Worm (Caenorhabditis elegans) whole organism, L1 larva: ENCODE results near the gene R10E4.7.

Source experiments
- C16A3.4 ChIP-seq: fragments of 150-350 bp; optimal IDR thresholded peaks from 2 replicates; lab custom pipeline; 2014; ENCODE audit warnings: missing biosample characterization, missing genetic modification characterization
- C34B4.2 ChIP-seq: sonication (generic microtip); optimal IDR thresholded peaks from 2 replicates; lab custom pipeline; 2017; ENCODE audit warnings: mild to moderate bottlenecking, missing genetic modification characterization, missing compliant biosample characterization
- Y116A8C.19 ChIP-seq: sonication (generic microtip); optimal IDR thresholded peaks from 2 replicates; lab custom pipeline; 2016; ENCODE audit warnings: missing compliant biosample characterization, missing genetic modification characterization, borderline replicate concordance
- ceh-90 ChIP-seq: sonication (generic microtip); optimal IDR thresholded peaks from 2 replicates; lab custom pipeline; 2016; ENCODE audit warnings: missing genetic modification characterization, missing compliant biosample characterization
- ces-1 ChIP-seq: fragments of 150-350 bp; optimal IDR thresholded peaks from 2 replicates; lab custom pipeline; 2014; ENCODE audit warnings: missing biosample characterization, missing genetic modification reagents, missing genetic modification characterization
- efl-1 ChIP-seq, 4 experiments: fragments of 150-350 bp; optimal IDR thresholded peaks in 3 of 4; peaks in 1 of 4; 1 replicate in 1 of 4; 2 replicates in 3 of 4; lab custom pipeline; 2014; ENCODE audit warnings: missing biosample characterization in 2 of 4, missing genetic modification characterization in 2 of 4, missing genetic modification reagents in 2 of 4
- egl-13 ChIP-seq: sonication (generic microtip); optimal IDR thresholded peaks from 2 replicates; lab custom pipeline; 2016; ENCODE audit warnings: missing genotype, missing genetic modification reagents, missing genetic modification characterization, missing compliant biosample characterization
- egl-27 ChIP-seq, 2 experiments: fragments of 150-350 bp in 1 of 2; sonication (generic microtip); optimal IDR thresholded peaks; 3 replicates each; lab custom pipeline; 2017 to 2018; ENCODE audit warnings: missing biosample characterization in 2 of 2, missing genetic modification characterization in 2 of 2, missing genetic modification reagents in 2 of 2
- elt-2 ChIP-seq: sonication (generic microtip); optimal IDR thresholded peaks from 2 replicates; lab custom pipeline; 2016; ENCODE audit warnings: missing genetic modification characterization, mild to moderate bottlenecking, inconsistent platforms, missing compliant biosample characterization, missing genetic modification reagents
- elt-3 ChIP-seq, 6 experiments: fragments of 150-350 bp in 1 of 6; sonication (generic microtip); optimal IDR thresholded peaks; 2 replicates each; lab custom pipeline; 2017 to 2018; ENCODE audit warnings: missing biosample characterization in 6 of 6, missing genetic modification characterization in 6 of 6, inconsistent platforms in 1 of 6
- fkh-8 ChIP-seq: sonication (generic microtip); optimal IDR thresholded peaks from 2 replicates; lab custom pipeline; 2016; ENCODE audit warnings: mild to moderate bottlenecking, missing genetic modification characterization, missing compliant biosample characterization
- fos-1 ChIP-seq: fragments of 150-350 bp; optimal IDR thresholded peaks from 2 replicates; lab custom pipeline; 2014; ENCODE audit warnings: missing biosample characterization, missing genetic modification characterization
- grh-1 ChIP-seq: fragments of 200-800 bp; sonication (Bioruptor generic); IDR thresholded peaks from 2 replicates; pipeline ENCODE4 v1.3.6; 2022; ENCODE audit warnings: missing genetic modification reagents, missing genetic modification characterization, missing compliant biosample characterization
- hlh-17 ChIP-seq: fragments of 200-800 bp; sonication (Bioruptor generic); optimal IDR thresholded peaks from 2 replicates; lab custom pipeline; 2018; ENCODE audit warnings: missing genetic modification characterization, mild to moderate bottlenecking, missing compliant biosample characterization, moderate library complexity, borderline replicate concordance
- hpl-2 ChIP-seq: fragments of 150-350 bp; optimal IDR thresholded peaks from 2 replicates; lab custom pipeline; 2014; ENCODE audit warnings: missing biosample characterization, missing genetic modification reagents, missing genetic modification characterization
- irx-1 ChIP-seq: sonication (generic microtip); optimal IDR thresholded peaks from 2 replicates; lab custom pipeline; 2016; ENCODE audit warnings: missing genetic modification characterization, missing compliant biosample characterization
- isw-1 ChIP-seq: fragments of 200-800 bp; sonication (Bioruptor generic); IDR thresholded peaks from 2 replicates; pipeline ENCODE4 v1.3.6; 2022; ENCODE audit warnings: missing genetic modification characterization, missing compliant biosample characterization
- jun-1 ChIP-seq: fragments of 150-350 bp; optimal IDR thresholded peaks from 2 replicates; lab custom pipeline; 2014; ENCODE audit warnings: missing biosample characterization, missing genetic modification reagents, missing genetic modification characterization
- lin-14 ChIP-seq: fragments of 200-800 bp; sonication (Bioruptor generic); optimal IDR thresholded peaks from 2 replicates; lab custom pipeline; 2018; ENCODE audit warnings: mild to moderate bottlenecking, missing genetic modification characterization, moderate library complexity, missing compliant biosample characterization
- lin-15B ChIP-seq: fragments of 150-350 bp; sonication (generic microtip); optimal IDR thresholded peaks from 3 replicates; lab custom pipeline; 2014; ENCODE audit warnings: missing biosample characterization, missing genetic modification characterization
- lin-39 ChIP-seq: fragments of 150-350 bp; optimal IDR thresholded peaks from 2 replicates; lab custom pipeline; 2014; ENCODE audit warnings: missing biosample characterization, missing genetic modification reagents, missing genetic modification characterization
- lsy-2 ChIP-seq, 2 experiments: fragments of 150-350 bp; optimal IDR thresholded peaks; 2 replicates each; lab custom pipeline; 2014; ENCODE audit warnings: missing biosample characterization in 2 of 2, missing genetic modification characterization in 2 of 2
- mab-9 ChIP-seq: fragments of 200-800 bp; sonication (Bioruptor generic); IDR thresholded peaks from 2 replicates; pipeline ENCODE4 v1.3.6; 2022; ENCODE audit warnings: missing genetic modification reagents, missing genetic modification characterization, missing compliant biosample characterization
- mdl-1 ChIP-seq, 2 experiments: fragments of 150-350 bp; optimal IDR thresholded peaks; 2 replicates each; lab custom pipeline; 2014 to 2017; ENCODE audit warnings: missing biosample characterization in 2 of 2, missing genetic modification characterization in 2 of 2, inconsistent platforms in 1 of 2
- mef-2 ChIP-seq: fragments of 150-350 bp; optimal IDR thresholded peaks from 2 replicates; lab custom pipeline; 2014; ENCODE audit warnings: missing biosample characterization, missing genetic modification characterization
- nhr-20 ChIP-seq: sonication (generic microtip); optimal IDR thresholded peaks from 2 replicates; lab custom pipeline; 2016; ENCODE audit warnings: mild to moderate bottlenecking, missing genetic modification characterization, missing compliant biosample characterization
- nhr-237 ChIP-seq: fragments of 150-350 bp; optimal IDR thresholded peaks from 2 replicates; lab custom pipeline; 2014; ENCODE audit warnings: missing biosample characterization, missing genetic modification characterization
- nhr-28 ChIP-seq: fragments of 150-350 bp; optimal IDR thresholded peaks from 2 replicates; lab custom pipeline; 2014; ENCODE audit warnings: missing biosample characterization, missing genetic modification characterization
- nhr-47 ChIP-seq: sonication (generic microtip); optimal IDR thresholded peaks from 2 replicates; lab custom pipeline; 2016; ENCODE audit warnings: mild to moderate bottlenecking, missing genetic modification characterization, moderate library complexity, missing compliant biosample characterization
- nhr-85 ChIP-seq: sonication (generic microtip); peaks from one replicate; lab custom pipeline; 2016; ENCODE audit warnings: missing genetic modification characterization, inconsistent platforms, missing compliant biosample characterization
- nhr-90 ChIP-seq: sonication (generic microtip); optimal IDR thresholded peaks from 2 replicates; lab custom pipeline; 2016; ENCODE audit warnings: mild to moderate bottlenecking, missing genetic modification characterization, missing compliant biosample characterization; ENCODE audit not compliant: poor library complexity
- pag-3 ChIP-seq: sonication (generic microtip); optimal IDR thresholded peaks from 2 replicates; lab custom pipeline; 2017; ENCODE audit warnings: missing genetic modification characterization, mild to moderate bottlenecking, missing compliant biosample characterization, antibody characterized with exemption, borderline replicate concordance; ENCODE audit not compliant: insufficient read depth
- pax-3 ChIP-seq: fragments of 200-800 bp; sonication (Bioruptor generic); optimal IDR thresholded peaks from 2 replicates; lab custom pipeline; 2018; ENCODE audit warnings: mild to moderate bottlenecking, missing genetic modification characterization, moderate library complexity, missing compliant biosample characterization
- pqm-1 ChIP-seq: sonication (generic microtip); optimal IDR thresholded peaks from 3 replicates; lab custom pipeline; 2017; ENCODE audit warnings: missing biosample characterization, missing genetic modification characterization
- rnt-1 ChIP-seq: sonication (generic microtip); optimal IDR thresholded peaks from 2 replicates; lab custom pipeline; 2016; ENCODE audit warnings: mild to moderate bottlenecking, missing genetic modification characterization, moderate library complexity, missing compliant biosample characterization
- skn-1 ChIP-seq: fragments of 150-350 bp; optimal IDR thresholded peaks from 2 replicates; lab custom pipeline; 2014; ENCODE audit warnings: missing biosample characterization, missing genetic modification characterization
- snpc-4 ChIP-seq: fragments of 150-350 bp; optimal IDR thresholded peaks from 2 replicates; lab custom pipeline; 2014; ENCODE audit warnings: missing biosample characterization, missing genetic modification characterization
- snu-23 ChIP-seq: sonication (generic microtip); optimal IDR thresholded peaks from 2 replicates; lab custom pipeline; 2016; ENCODE audit warnings: missing genetic modification characterization, missing compliant biosample characterization
- sptf-1 ChIP-seq: fragments of 150-350 bp; optimal IDR thresholded peaks from 2 replicates; lab custom pipeline; 2014; ENCODE audit warnings: missing biosample characterization, missing genetic modification characterization
- tbx-2 ChIP-seq: sonication (generic microtip); optimal IDR thresholded peaks from 2 replicates; lab custom pipeline; 2016; ENCODE audit warnings: missing genetic modification characterization, missing compliant biosample characterization
- unc-130 ChIP-seq: fragments of 150-350 bp; optimal IDR thresholded peaks from 2 replicates; lab custom pipeline; 2017; ENCODE audit warnings: missing biosample characterization, missing genetic modification characterization, inconsistent platforms
- unc-62 ChIP-seq: fragments of 150-350 bp; optimal IDR thresholded peaks from 2 replicates; lab custom pipeline; 2014; ENCODE audit warnings: missing biosample characterization, missing genetic modification reagents, missing genetic modification characterization
- zip-4 ChIP-seq: fragments of 200-800 bp; sonication (Bioruptor generic); optimal IDR thresholded peaks from 2 replicates; lab custom pipeline; 2018; ENCODE audit warnings: mild to moderate bottlenecking, missing genetic modification characterization, moderate library complexity, missing compliant biosample characterization

Gene R10E4.7

ce11 chrIII:4284732-4285165 is 9.9 kb upstream of the R10E4.7 start (continued):
- TF ChIP-seq rnt-1 (tag; lab: Kevin White, UChicago): peak; percentile 57
- no peak for TF ChIP-seq nhr-28 (tag; lab: Kevin White, UChicago)
- TF ChIP-seq pag-3 (tag; lab: Kevin White, UChicago): no peak
- no peak for TF ChIP-seq sptf-1
- peak; percentile 86 for TF ChIP-seq grh-1 (GFP tag; lab: Robert Waterston, UW)
- no peak for TF ChIP-seq ces-1 (GFP tag; lab: Kevin White, UChicago)
- TF ChIP-seq nhr-20 (tag; lab: Kevin White, UChicago): peak; percentile 98
- TF ChIP-seq lsy-2 (tag; optimal IDR thresholded peaks at IDR 0.05; lab: Kevin White, UChicago): peak; percentile 75 to 91
- TF ChIP-seq mef-2: no peak
- no peak for TF ChIP-seq unc-130
- no peak for TF ChIP-seq ceh-90 (tag; lab: Kevin White, UChicago)
- TF ChIP-seq pax-3 (tag; lab: Kevin White, UChicago): peak; percentile 29
- no peak for TF ChIP-seq egl-13 (tag; lab: Kevin White, UChicago)
- TF ChIP-seq pqm-1: no peak
- peak; percentile 76 for TF ChIP-seq elt-2 (tag; lab: Kevin White, UChicago)
- peak; percentile 98 for TF ChIP-seq lin-14 (GFP tag; lab: Kevin White, UChicago)
- no peak for TF ChIP-seq unc-62 (GFP tag; lab: Kevin White, UChicago)
- TF ChIP-seq fkh-8 (tag; lab: Kevin White, UChicago): no peak
- TF ChIP-seq zip-4 (GFP tag; lab: Kevin White, UChicago): peak; percentile 39
- TF ChIP-seq isw-1 (GFP tag; lab: Robert Waterston, UW): no peak; the same call in 1 of the 2 replicates
- TF ChIP-seq snpc-4: peak; percentile 54
- peak; percentile 72 for TF ChIP-seq jun-1 (tag; lab: Kevin White, UChicago)
- peak in 1 of 2 experiments; percentile 91 for TF ChIP-seq mdl-1 (tag; optimal IDR thresholded peaks at IDR 0.05; lab: Kevin White, UChicago)
- no peak for TF ChIP-seq hlh-17 (GFP tag; lab: Kevin White, UChicago)
- TF ChIP-seq elt-3 (tag; optimal IDR thresholded peaks at IDR 0.05; lab: Kevin White, UChicago): peak in 3 of 6 experiments; percentile 33 to 79 (median 63)
- TF ChIP-seq skn-1 (tag; lab: Kevin White, UChicago): peak; percentile 75
- TF ChIP-seq mab-9 (GFP tag; lab: Robert Waterston, UW): no peak
- TF ChIP-seq nhr-85: peak; percentile 100
- peak; percentile 60 to 62 for TF ChIP-seq efl-1 (optimal IDR thresholded peaks at IDR 0.05; lab: Kevin White, UChicago)
- peak; percentile 29 to 97 for TF ChIP-seq efl-1 (GFP tag; optimal IDR thresholded peaks at IDR 0.05 in 1 of 2; lab: Kevin White, UChicago)
- peak; percentile 94 for TF ChIP-seq snu-23 (GFP tag; lab: Kevin White, UChicago)
- peak; percentile 60 for TF ChIP-seq C34B4.2 (tag; lab: Kevin White, UChicago)
- peak; percentile 63 for TF ChIP-seq C16A3.4
- TF ChIP-seq lin-15B (tag; lab: Kevin White, UChicago): no peak

- TF ChIP-seq unc-130: no peak
- TF ChIP-seq ceh-90 (tag; lab: Kevin White, UChicago): no peak
- no peak for TF ChIP-seq nhr-237
- TF ChIP-seq nhr-47 (tag; lab: Kevin White, UChicago): no peak
- no peak for TF ChIP-seq Y116A8C.19 (tag; lab: Kevin White, UChicago)
- no peak for TF ChIP-seq nhr-90 (tag; lab: Kevin White, UChicago)
- no peak for TF ChIP-seq fos-1 (tag; lab: Kevin White, UChicago)
- no peak for TF ChIP-seq nhr-20 (tag; lab: Kevin White, UChicago)
- TF ChIP-seq mef-2: no peak
- TF ChIP-seq isw-1 (GFP tag; lab: Robert Waterston, UW): no peak
- TF ChIP-seq egl-27 (tag; optimal IDR thresholded peaks at IDR 0.05; lab: Kevin White, UChicago): no peak
- TF ChIP-seq hpl-2 (GFP tag; lab: Kevin White, UChicago): no peak
- TF ChIP-seq lin-39 (tag; lab: Kevin White, UChicago): no peak
- TF ChIP-seq irx-1 (tag; lab: Kevin White, UChicago): no peak
- no peak for TF ChIP-seq pqm-1
- no peak for TF ChIP-seq tbx-2 (tag; lab: Kevin White, UChicago)
- no peak for TF ChIP-seq jun-1 (tag; lab: Kevin White, UChicago)
These were observed 7.2 kb upstream of the R10E4.7 start, which contains the start of gene R10E4.3 for ce11 chrIII:4287379-4287778. Gene R10E4.3, minus strand, starts transcription at chrIII:4287479.
